Worm (Caenorhabditis elegans) whole organism, L1 larva: ENCODE results near the gene ZK1248.20.

Experiments used
- C34B4.2 ChIP-seq: sonication (generic microtip); optimal IDR thresholded peaks from 2 replicates; lab custom pipeline; 2017; ENCODE audit warnings: mild to moderate bottlenecking, missing genetic modification characterization, missing compliant biosample characterization
- aha-1 ChIP-seq: fragments of 150-350 bp; optimal IDR thresholded peaks from 2 replicates; lab custom pipeline; 2014; ENCODE audit warnings: missing biosample characterization, missing genetic modification characterization
- alr-1 ChIP-seq: fragments of 200-800 bp; sonication (Bioruptor generic); optimal IDR thresholded peaks from 2 replicates; lab custom pipeline; 2018; ENCODE audit warnings: borderline replicate concordance, mild to moderate bottlenecking, missing genetic modification characterization, missing compliant biosample characterization
- ama-1 ChIP-seq: fragments of 150-350 bp; optimal IDR thresholded peaks from 2 replicates; lab custom pipeline; 2014
- ceh-63 ChIP-seq: fragments of 200-800 bp; sonication (Bioruptor generic); optimal IDR thresholded peaks from 2 replicates; lab custom pipeline; 2018; ENCODE audit warnings: mild to moderate bottlenecking, missing genetic modification characterization, missing compliant biosample characterization
- ceh-82 ChIP-seq, 3 experiments: fragments of 150-350 bp in 1 of 3; sonication (generic microtip) in 2 of 3; optimal IDR thresholded peaks; 2 replicates each; lab custom pipeline; 2014 to 2017; ENCODE audit warnings: missing biosample characterization in 3 of 3, missing genetic modification characterization in 3 of 3
- ceh-88 ChIP-seq: fragments of 200-800 bp; sonication (Bioruptor generic); IDR thresholded peaks from 2 replicates; pipeline ENCODE4 v1.3.6; 2022; ENCODE audit warnings: missing genetic modification characterization, missing compliant biosample characterization
- ceh-90 ChIP-seq: sonication (generic microtip); optimal IDR thresholded peaks from 2 replicates; lab custom pipeline; 2016; ENCODE audit warnings: missing genetic modification characterization, missing compliant biosample characterization
- dpl-1 ChIP-seq, 3 experiments: fragments of 150-350 bp in 2 of 3; sonication (generic microtip) in 1 of 3; optimal IDR thresholded peaks; 2 replicates each; lab custom pipeline; 2014 to 2017; ENCODE audit warnings: missing biosample characterization in 3 of 3, missing genetic modification characterization in 3 of 3, missing genetic modification reagents in 3 of 3
- efl-1 ChIP-seq, 4 experiments: fragments of 150-350 bp; optimal IDR thresholded peaks in 3 of 4; peaks in 1 of 4; 1 replicate in 1 of 4; 2 replicates in 3 of 4; lab custom pipeline; 2014; ENCODE audit warnings: missing biosample characterization in 2 of 4, missing genetic modification characterization in 2 of 4, missing genetic modification reagents in 2 of 4
- efl-3 ChIP-seq: fragments of 200-800 bp; sonication (Bioruptor generic); optimal IDR thresholded peaks from 2 replicates; lab custom pipeline; 2018; ENCODE audit warnings: mild to moderate bottlenecking, missing genetic modification characterization, missing compliant biosample characterization
- egl-27 ChIP-seq, 2 experiments: fragments of 150-350 bp in 1 of 2; sonication (generic microtip); optimal IDR thresholded peaks; 3 replicates each; lab custom pipeline; 2017 to 2018; ENCODE audit warnings: missing biosample characterization in 2 of 2, missing genetic modification characterization in 2 of 2, missing genetic modification reagents in 2 of 2
- ets-5 ChIP-seq: fragments of 200-800 bp; sonication (Bioruptor generic); IDR thresholded peaks from 2 replicates; pipeline ENCODE4 v1.3.6; 2022; ENCODE audit warnings: missing genetic modification characterization, missing compliant biosample characterization
- fkh-10 ChIP-seq: sonication (generic microtip); optimal IDR thresholded peaks from 2 replicates; lab custom pipeline; 2017; ENCODE audit warnings: missing biosample characterization, missing genetic modification reagents, missing genetic modification characterization
- fkh-8 ChIP-seq: sonication (generic microtip); optimal IDR thresholded peaks from 2 replicates; lab custom pipeline; 2016; ENCODE audit warnings: mild to moderate bottlenecking, missing genetic modification characterization, missing compliant biosample characterization
- fos-1 ChIP-seq: fragments of 150-350 bp; optimal IDR thresholded peaks from 2 replicates; lab custom pipeline; 2014; ENCODE audit warnings: missing biosample characterization, missing genetic modification characterization
- isw-1 ChIP-seq: fragments of 200-800 bp; sonication (Bioruptor generic); IDR thresholded peaks from 2 replicates; pipeline ENCODE4 v1.3.6; 2022; ENCODE audit warnings: missing genetic modification characterization, missing compliant biosample characterization
- lin-14 ChIP-seq: fragments of 200-800 bp; sonication (Bioruptor generic); optimal IDR thresholded peaks from 2 replicates; lab custom pipeline; 2018; ENCODE audit warnings: mild to moderate bottlenecking, missing genetic modification characterization, moderate library complexity, missing compliant biosample characterization
- lin-35 ChIP-seq, 2 experiments: fragments of 150-350 bp; optimal IDR thresholded peaks; 2 replicates each; lab custom pipeline; 2014; ENCODE audit warnings: missing biosample characterization in 2 of 2, missing genetic modification characterization in 2 of 2, missing genetic modification reagents in 2 of 2
- lsy-2 ChIP-seq, 2 experiments: fragments of 150-350 bp; optimal IDR thresholded peaks; 2 replicates each; lab custom pipeline; 2014; ENCODE audit warnings: missing biosample characterization in 2 of 2, missing genetic modification characterization in 2 of 2
- mab-9 ChIP-seq: fragments of 200-800 bp; sonication (Bioruptor generic); IDR thresholded peaks from 2 replicates; pipeline ENCODE4 v1.3.6; 2022; ENCODE audit warnings: missing genetic modification reagents, missing genetic modification characterization, missing compliant biosample characterization
- mdl-1 ChIP-seq, 2 experiments: fragments of 150-350 bp; optimal IDR thresholded peaks; 2 replicates each; lab custom pipeline; 2014 to 2017; ENCODE audit warnings: missing biosample characterization in 2 of 2, missing genetic modification characterization in 2 of 2, inconsistent platforms in 1 of 2
- mep-1 ChIP-seq: fragments of 150-350 bp; optimal IDR thresholded peaks from 2 replicates; lab custom pipeline; 2014; ENCODE audit warnings: missing biosample characterization, missing genetic modification characterization
- nhr-11 ChIP-seq: fragments of 150-350 bp; optimal IDR thresholded peaks from 2 replicates; lab custom pipeline; 2014; ENCODE audit warnings: missing biosample characterization, missing genetic modification characterization
- nhr-19 ChIP-seq: fragments of 200-800 bp; sonication (Bioruptor generic); conservative IDR thresholded peaks from 2 replicates; pipeline ENCODE4 v1.3.6; 2022; ENCODE audit warnings: missing genetic modification characterization, missing compliant biosample characterization
- nhr-20 ChIP-seq: sonication (generic microtip); optimal IDR thresholded peaks from 2 replicates; lab custom pipeline; 2016; ENCODE audit warnings: mild to moderate bottlenecking, missing genetic modification characterization, missing compliant biosample characterization
- nhr-47 ChIP-seq: sonication (generic microtip); optimal IDR thresholded peaks from 2 replicates; lab custom pipeline; 2016; ENCODE audit warnings: mild to moderate bottlenecking, missing genetic modification characterization, moderate library complexity, missing compliant biosample characterization
- nhr-71 ChIP-seq: sonication (generic microtip); optimal IDR thresholded peaks from 2 replicates; lab custom pipeline; 2016; ENCODE audit warnings: mild to moderate bottlenecking, missing genetic modification characterization, moderate library complexity, missing compliant biosample characterization
- nhr-85 ChIP-seq: sonication (generic microtip); peaks from one replicate; lab custom pipeline; 2016; ENCODE audit warnings: missing genetic modification characterization, inconsistent platforms, missing compliant biosample characterization
- pag-3 ChIP-seq: sonication (generic microtip); optimal IDR thresholded peaks from 2 replicates; lab custom pipeline; 2017; ENCODE audit warnings: missing genetic modification characterization, mild to moderate bottlenecking, missing compliant biosample characterization, antibody characterized with exemption, borderline replicate concordance; ENCODE audit not compliant: insufficient read depth
- rnt-1 ChIP-seq: sonication (generic microtip); optimal IDR thresholded peaks from 2 replicates; lab custom pipeline; 2016; ENCODE audit warnings: mild to moderate bottlenecking, missing genetic modification characterization, moderate library complexity, missing compliant biosample characterization
- snu-23 ChIP-seq: sonication (generic microtip); optimal IDR thresholded peaks from 2 replicates; lab custom pipeline; 2016; ENCODE audit warnings: missing genetic modification characterization, missing compliant biosample characterization
- sox-4 ChIP-seq: sonication (generic microtip); optimal IDR thresholded peaks from 2 replicates; lab custom pipeline; 2016; ENCODE audit warnings: missing genetic modification characterization, missing compliant biosample characterization
- swsn-7 ChIP-seq: sonication (generic microtip); optimal IDR thresholded peaks from 2 replicates; lab custom pipeline; 2016; ENCODE audit warnings: missing genetic modification characterization, missing compliant biosample characterization
- tbx-2 ChIP-seq: sonication (generic microtip); optimal IDR thresholded peaks from 2 replicates; lab custom pipeline; 2016; ENCODE audit warnings: missing genetic modification characterization, missing compliant biosample characterization
- tlp-1 ChIP-seq: fragments of 150-350 bp; optimal IDR thresholded peaks from 2 replicates; lab custom pipeline; 2014; ENCODE audit warnings: missing biosample characterization, missing genetic modification characterization
- unc-86 ChIP-seq: sonication (generic microtip); optimal IDR thresholded peaks from 2 replicates; lab custom pipeline; 2016; ENCODE audit warnings: missing genetic modification characterization, missing compliant biosample characterization
- vab-15 ChIP-seq: sonication (generic microtip); optimal IDR thresholded peaks from 2 replicates; lab custom pipeline; 2017; ENCODE audit warnings: missing genotype, mild to moderate bottlenecking, missing genetic modification characterization, missing compliant biosample characterization
- xbp-1 ChIP-seq: sonication (generic microtip); optimal IDR thresholded peaks from 2 replicates; lab custom pipeline; 2016; ENCODE audit warnings: missing genetic modification characterization, missing compliant biosample characterization
- zag-1 ChIP-seq: fragments of 150-350 bp; optimal IDR thresholded peaks from 2 replicates; lab custom pipeline; 2014; ENCODE audit warnings: missing biosample characterization, missing genetic modification characterization

Gene ZK1248.20

DNA sequence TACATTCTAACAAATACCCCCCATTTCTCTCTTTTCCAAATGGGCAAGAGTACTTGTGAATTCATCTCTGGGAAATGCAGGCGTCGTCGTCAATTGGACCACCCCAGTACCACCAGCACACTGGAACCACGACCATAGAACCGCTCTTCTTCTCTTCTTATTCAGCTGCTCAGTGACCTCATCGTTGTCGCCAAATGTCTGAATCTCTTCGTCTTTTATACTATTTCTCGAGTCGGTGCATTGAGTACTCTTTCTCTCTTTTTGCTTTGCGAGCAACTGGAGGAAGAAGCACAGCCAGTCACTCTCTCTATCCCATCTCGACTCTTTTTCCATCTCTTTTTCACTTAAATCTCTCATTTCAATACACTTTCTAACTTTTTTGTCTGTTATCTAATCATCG lies 36.6 kb upstream of the ZK1248.20 start:
- TF ChIP-seq mab-9 (no peak), fkh-8 (tag; lab: Kevin White, UChicago) (peak; percentile 47), aha-1 (no peak), lsy-2 (tag; optimal IDR thresholded peaks at IDR 0.05; lab: Kevin White, UChicago) (peak; percentile 10 to 53), C34B4.2 (tag; lab: Kevin White, UChicago) (no peak), ama-1 (lab: Kevin White, UChicago) (no peak), zag-1 (tag; lab: Kevin White, UChicago) (no peak), unc-86 (tag; lab: Kevin White, UChicago) (peak; percentile 17), vab-15 (tag; lab: Kevin White, UChicago) (no peak), pag-3 (no peak), lin-14 (peak; percentile 88), fos-1 (peak; percentile 34), nhr-19 (GFP tag; lab: Robert Waterston, UW) (peak; percentile 17; the same call in 1 of the 2 replicates), egl-27 (tag; optimal IDR thresholded peaks at IDR 0.05; lab: Kevin White, UChicago) (no peak), tlp-1 (tag; lab: Kevin White, UChicago) (no peak), ets-5 (no peak), ceh-88 (GFP tag; lab: Robert Waterston, UW) (no peak), nhr-47 (tag; lab: Kevin White, UChicago) (peak; percentile 51), snu-23 (GFP tag; lab: Kevin White, UChicago) (peak; percentile 48), nhr-11 (tag; lab: Kevin White, UChicago) (no peak), isw-1 (0 out of 2 replicates have a peak, but pooled peaks have one; percentile 4), ceh-90 (tag; lab: Kevin White, UChicago) (no peak), ceh-82 (tag; optimal IDR thresholded peaks at IDR 0.05; lab: Kevin White, UChicago) (peak in 2 of 3 experiments; percentile 22 to 55), nhr-71 (tag; lab: Kevin White, UChicago) (peak; percentile 51), efl-1 (optimal IDR thresholded peaks at IDR 0.05; lab: Kevin White, UChicago) (peak; percentile 10 to 44), efl-1 (GFP tag; optimal IDR thresholded peaks at IDR 0.05 in 1 of 2; lab: Kevin White, UChicago) (no peak), xbp-1 (tag; lab: Kevin White, UChicago) (peak; percentile 31), alr-1 (tag; lab: Kevin White, UChicago) (no peak), tbx-2 (tag; lab: Kevin White, UChicago) (peak; percentile 28), sox-4 (tag; lab: Kevin White, UChicago) (no peak), mdl-1 (tag; optimal IDR thresholded peaks at IDR 0.05; lab: Kevin White, UChicago) (no peak), dpl-1 (GFP tag; optimal IDR thresholded peaks at IDR 0.05; lab: Kevin White, UChicago) (peak in 1 of 3 experiments; percentile 3), swsn-7 (tag; lab: Kevin White, UChicago) (peak; percentile 38), mep-1 (tag; lab: Kevin White, UChicago) (peak; percentile 52), fkh-10 (no peak), nhr-85 (tag; lab: Kevin White, UChicago) (no peak), lin-35 (GFP tag; optimal IDR thresholded peaks at IDR 0.05; lab: Kevin White, UChicago) (peak in 1 of 2 experiments; percentile 8), nhr-20 (tag; lab: Kevin White, UChicago) (no peak), rnt-1 (tag; lab: Kevin White, UChicago) (peak; percentile 36), ceh-63 (GFP tag; lab: Kevin White, UChicago) (peak; percentile 9), efl-3 (GFP tag; lab: Kevin White, UChicago) (no peak)
- TF ChIP-seq, all 84 proteins: peak for 20
